Fruit fly (Drosophila melanogaster): ENCODE measurements around the gene Jon25Bii.
A peak's percentile ranks its signal among the peaks of the same experiment; 100 is the strongest.

The Jon25Bii gene

dm6 chr2L:4906546-4907250 is 46.2 kb downstream of the Jon25Bii start, which contains the start of gene snsl (continued):
- no peak for TF ChIP-seq bab2 (GFP tag; optimal IDR thresholded peaks at IDR 0.05)
- TF ChIP-seq lola (GFP tag; optimal IDR thresholded peaks at IDR 0.05): peak in 1 of 3 experiments; percentile 52
- no peak for TF ChIP-seq br (optimal IDR thresholded peaks at IDR 0.05)
- TF ChIP-seq CG9932 (GFP tag; IDR thresholded peaks at IDR 0.05): no peak
- no peak for TF ChIP-seq p53 (GFP tag; optimal IDR thresholded peaks at IDR 0.05)
- no peak for TF ChIP-seq hth (optimal IDR thresholded peaks at IDR 0.05)
- TF ChIP-seq Sox102F (GFP tag; optimal IDR thresholded peaks at IDR 0.05): peak; percentile 80
- no peak for TF ChIP-seq Dll (GFP tag; IDR thresholded peaks at IDR 0.05; ENCODE audit: partially characterized antibody)
- no peak for TF ChIP-seq CG1529 (GFP tag; optimal IDR thresholded peaks at IDR 0.05)
- peak; percentile 63 for TF ChIP-seq CG4424 (GFP tag; optimal IDR thresholded peaks at IDR 0.05)
- no peak for TF ChIP-seq NK7.1 (GFP tag; optimal IDR thresholded peaks at IDR 0.05)
- 0 out of 2 replicates have a peak, but pooled peaks have one; percentile 31 for TF ChIP-seq CG31224 (GFP tag; IDR thresholded peaks at IDR 0.05)
- TF ChIP-seq yki (optimal IDR thresholded peaks at IDR 0.05): no peak
- no peak for TF ChIP-seq nau (GFP tag; optimal IDR thresholded peaks at IDR 0.05)
- TF ChIP-seq Kr (GFP tag; optimal IDR thresholded peaks at IDR 0.05): no peak
- peak; percentile 73 for TF ChIP-seq dysf (GFP tag; IDR thresholded peaks at IDR 0.05)
- TF ChIP-seq Fer1 (GFP tag; optimal IDR thresholded peaks at IDR 0.05): peak; percentile 59
- peak; percentile 71 for TF ChIP-seq CG9727 (GFP tag; optimal IDR thresholded peaks at IDR 0.05)
- TF ChIP-seq CG11560 (tag; IDR thresholded peaks at IDR 0.05): no peak
- TF ChIP-seq bowl (GFP tag; IDR thresholded peaks at IDR 0.05): no peak
- TF ChIP-seq al (GFP tag; IDR thresholded peaks at IDR 0.05): no peak
- TF ChIP-seq chif (GFP tag; optimal IDR thresholded peaks at IDR 0.05): no peak
- TF ChIP-seq ac (GFP tag; optimal IDR thresholded peaks at IDR 0.05): no peak
- TF ChIP-seq grau (tag; optimal IDR thresholded peaks at IDR 0.05): peak; percentile 77
- peak; percentile 1 for TF ChIP-seq Asciz (GFP tag; optimal IDR thresholded peaks at IDR 0.05)
- TF ChIP-seq Oli (tag; optimal IDR thresholded peaks at IDR 0.05): peak; percentile 80
- TF ChIP-seq tx (GFP tag; optimal IDR thresholded peaks at IDR 0.05): no peak
- TF ChIP-seq CG7928 (GFP tag; optimal IDR thresholded peaks at IDR 0.05): no peak
- peak; percentile 85 for TF ChIP-seq CG18262 (tag; optimal IDR thresholded peaks at IDR 0.05)
- TF ChIP-seq CG32767 (GFP tag; IDR thresholded peaks at IDR 0.05): peak; percentile 27; the same call in 1 of the 2 replicates
- TF ChIP-seq E2f1 (GFP tag; IDR thresholded peaks at IDR 0.05): peak; percentile 53; the same call in 1 of the 2 replicates
- TF ChIP-seq tll (GFP tag; optimal IDR thresholded peaks at IDR 0.05): no peak
- TF ChIP-seq CG12391 (tag; optimal IDR thresholded peaks at IDR 0.05): peak; percentile 81
- no peak for TF ChIP-seq crol (GFP tag; IDR thresholded peaks at IDR 0.05)
- no peak for TF ChIP-seq toy (GFP tag; IDR thresholded peaks at IDR 0.05)
- no peak for TF ChIP-seq Stat92E (GFP tag; optimal IDR thresholded peaks at IDR 0.05)
- TF ChIP-seq btn (GFP tag; optimal IDR thresholded peaks at IDR 0.05): no peak
- no peak for TF ChIP-seq eve (GFP tag; optimal IDR thresholded peaks at IDR 0.05)
- TF ChIP-seq Dip2 (GFP tag; IDR thresholded peaks at IDR 0.05): no peak
- TF ChIP-seq CG1602 (GFP tag; optimal IDR thresholded peaks at IDR 0.05): no peak
- TF ChIP-seq Dref (GFP tag; IDR thresholded peaks at IDR 0.05): no peak
- no peak for TF ChIP-seq fd102C (GFP tag; optimal IDR thresholded peaks at IDR 0.05)
- TF ChIP-seq CG34224 (GFP tag; IDR thresholded peaks at IDR 0.05; ENCODE audit: partially characterized antibody): no peak
- peak; percentile 84 for TF ChIP-seq CG7556 (GFP tag; optimal IDR thresholded peaks at IDR 0.05)
- no peak for TF ChIP-seq Abd-B (GFP tag; optimal IDR thresholded peaks at IDR 0.05)
- TF ChIP-seq CG12155 (GFP tag; optimal IDR thresholded peaks at IDR 0.05): no peak
- no peak for TF ChIP-seq CG8765 (GFP tag; IDR thresholded peaks at IDR 0.05)
- TF ChIP-seq Rfx (GFP tag; IDR thresholded peaks at IDR 0.05): no peak
- TF ChIP-seq CG1832 (GFP tag; optimal IDR thresholded peaks at IDR 0.05): no peak
- TF ChIP-seq CG8944 (GFP tag; optimal IDR thresholded peaks at IDR 0.05): no peak
- no peak for TF ChIP-seq Hmx (GFP tag; optimal IDR thresholded peaks at IDR 0.05)

Measured in whole organism, embryonic.